Worm (Caenorhabditis elegans) whole organism, young adult: ENCODE data around the gene B0218.5.

Source experiments
- B0019.2 ChIP-seq: fragments of 200-800 bp; sonication (Bioruptor generic); conservative IDR thresholded peaks from 2 replicates; pipeline ENCODE4 v1.3.6; 2022; ENCODE audit warnings: missing genetic modification reagents, missing genetic modification characterization, missing compliant biosample characterization
- Y53G8AR.9 ChIP-seq: fragments of 200-800 bp; sonication (Bioruptor generic); conservative IDR thresholded peaks from 2 replicates; pipeline ENCODE4 v1.3.6; 2022; ENCODE audit warnings: missing genetic modification reagents, missing genetic modification characterization, missing compliant biosample characterization
- ama-1 ChIP-seq, 3 experiments: fragments of 150-350 bp in 1 of 3; sonication (generic microtip) in 2 of 3; optimal IDR thresholded peaks; 2 replicates each; lab custom pipeline; 2014 to 2018; ENCODE audit warnings: missing biosample characterization in 2 of 3, missing genetic modification characterization in 2 of 3, missing genetic modification reagents in 2 of 3
- lag-1 ChIP-seq: fragments of 200-800 bp; sonication (Bioruptor generic); IDR thresholded peaks from 2 replicates; pipeline ENCODE4 v1.3.6; 2022; ENCODE audit warnings: missing genetic modification reagents, missing genetic modification characterization, missing compliant biosample characterization
- sptf-2 ChIP-seq: fragments of 200-800 bp; sonication (Bioruptor generic); optimal IDR thresholded peaks from 2 replicates; lab custom pipeline; 2018; ENCODE audit warnings: mild to moderate bottlenecking, missing genetic modification characterization, missing compliant biosample characterization
- tbx-9 ChIP-seq: sonication (generic microtip); optimal IDR thresholded peaks from 2 replicates; lab custom pipeline; 2016; ENCODE audit warnings: borderline replicate concordance, missing genetic modification characterization, inconsistent platforms, missing compliant biosample characterization

ce11 chrIV:8188421-8189112 is 31.5 kb upstream of the B0218.5 start:
- no peak for TF ChIP-seq sptf-2 (GFP tag; lab: Kevin White, UChicago)
- TF ChIP-seq lag-1 = no peak
- no peak for TF ChIP-seq B0019.2
- 0 out of 2 replicates have a peak, but pooled peaks have one; percentile 37 for TF ChIP-seq Y53G8AR.9
- no peak for TF ChIP-seq ama-1 (optimal IDR thresholded peaks at IDR 0.05; lab: Kevin White, UChicago)
- TF ChIP-seq ama-1 (GFP tag; optimal IDR thresholded peaks at IDR 0.05; lab: Kevin White, UChicago) = peak in 1 of 2 experiments; percentile 74
- no peak for TF ChIP-seq tbx-9 (tag; lab: Kevin White, UChicago)
